Worm (Caenorhabditis elegans) whole organism, L4 larva: ENCODE measurements around the gene emc-6.
A peak's percentile ranks its signal among the peaks of the same experiment; 100 is the strongest.

Experiments
- D1046.2 ChIP-seq: fragments of 200-800 bp; sonication (Bioruptor generic); IDR thresholded peaks from 2 replicates; pipeline ENCODE4 v1.3.6; 2022; ENCODE audit warnings: missing genetic modification characterization, missing compliant biosample characterization
- Y5F2A.4 ChIP-seq: fragments of 200-800 bp; sonication (Bioruptor generic); optimal IDR thresholded peaks from 2 replicates; lab custom pipeline; 2018; ENCODE audit warnings: mild to moderate bottlenecking, missing genetic modification characterization, missing compliant biosample characterization
- attf-4 ChIP-seq: sonication (generic microtip); optimal IDR thresholded peaks from 3 replicates; lab custom pipeline; 2017; ENCODE audit warnings: missing biosample characterization, missing genetic modification characterization
- ceh-44 ChIP-seq: fragments of 200-800 bp; sonication (Bioruptor generic); IDR thresholded peaks from 2 replicates; pipeline ENCODE4 v1.3.6; 2022; ENCODE audit warnings: missing genetic modification reagents, missing genetic modification characterization, missing compliant biosample characterization
- ceh-62 ChIP-seq: sonication (generic microtip); optimal IDR thresholded peaks from 2 replicates; lab custom pipeline; 2017; ENCODE audit warnings: missing biosample characterization, missing genetic modification characterization
- daf-16 ChIP-seq, 3 experiments: sonication (generic microtip); optimal IDR thresholded peaks; 2 replicates each; lab custom pipeline; 2016 to 2017; ENCODE audit warnings: missing genetic modification characterization in 3 of 3, missing genetic modification reagents in 3 of 3, mild to moderate bottlenecking in 2 of 3, missing compliant biosample characterization in 2 of 3, missing biosample characterization in 1 of 3, moderate library complexity in 1 of 3
- daf-19 ChIP-seq: fragments of 200-800 bp; sonication (Bioruptor generic); conservative IDR thresholded peaks from 2 replicates; pipeline ENCODE4 v1.3.6; 2022; ENCODE audit warnings: missing genetic modification characterization, missing compliant biosample characterization
- dmd-6 ChIP-seq: fragments of 200-800 bp; sonication (Bioruptor generic); IDR thresholded peaks from 2 replicates; pipeline ENCODE4 v1.3.6; 2022; ENCODE audit warnings: missing genetic modification reagents, missing genetic modification characterization, missing compliant biosample characterization
- dmd-9 ChIP-seq: fragments of 200-800 bp; sonication (Bioruptor generic); IDR thresholded peaks from 2 replicates; pipeline ENCODE4 v1.3.6; 2022; ENCODE audit warnings: missing genetic modification reagents, missing genetic modification characterization, missing compliant biosample characterization
- dve-1 ChIP-seq: sonication (generic microtip); optimal IDR thresholded peaks from 2 replicates; lab custom pipeline; 2017; ENCODE audit warnings: antibody characterized with exemption, mild to moderate bottlenecking, missing genetic modification characterization, missing compliant biosample characterization; ENCODE audit not compliant: insufficient read depth
- fos-1 ChIP-seq: fragments of 150-350 bp; optimal IDR thresholded peaks from 2 replicates; lab custom pipeline; 2014; ENCODE audit warnings: missing biosample characterization, missing genetic modification characterization
- gei-8 ChIP-seq: fragments of 200-800 bp; sonication (Bioruptor generic); optimal IDR thresholded peaks from 2 replicates; lab custom pipeline; 2018; ENCODE audit warnings: mild to moderate bottlenecking, missing genetic modification characterization, missing compliant biosample characterization
- hlh-11 ChIP-seq: fragments of 200-800 bp; sonication (Bioruptor generic); optimal IDR thresholded peaks from 2 replicates; lab custom pipeline; 2018; ENCODE audit warnings: mild to moderate bottlenecking, missing genetic modification characterization, missing compliant biosample characterization
- hlh-30 ChIP-seq: sonication (generic microtip); optimal IDR thresholded peaks from 2 replicates; lab custom pipeline; 2017; ENCODE audit warnings: antibody characterized with exemption, mild to moderate bottlenecking, missing genetic modification characterization, missing compliant biosample characterization; ENCODE audit not compliant: insufficient read depth
- lim-7 ChIP-seq: fragments of 200-800 bp; sonication (Bioruptor generic); IDR thresholded peaks from 2 replicates; pipeline ENCODE4 v1.3.6; 2022; ENCODE audit warnings: missing genetic modification characterization, missing compliant biosample characterization
- lin-13 ChIP-seq: fragments of 150-350 bp; optimal IDR thresholded peaks from 2 replicates; lab custom pipeline; 2014; ENCODE audit warnings: missing biosample characterization, missing genetic modification reagents, missing genetic modification characterization
- lin-29 ChIP-seq: fragments of 200-800 bp; sonication (Bioruptor generic); IDR thresholded peaks from 2 replicates; pipeline ENCODE4 v1.3.6; 2022; ENCODE audit warnings: missing genetic modification reagents, missing genetic modification characterization, missing compliant biosample characterization
- lin-38 ChIP-seq: fragments of 200-800 bp; sonication (Bioruptor generic); IDR thresholded peaks from 2 replicates; pipeline ENCODE4 v1.3.6; 2022; ENCODE audit warnings: missing genetic modification reagents, missing genetic modification characterization, missing compliant biosample characterization
- lin-39 ChIP-seq: fragments of 150-350 bp; optimal IDR thresholded peaks from 2 replicates; lab custom pipeline; 2014; ENCODE audit warnings: missing biosample characterization, missing genetic modification reagents, missing genetic modification characterization
- lir-3 ChIP-seq: sonication (generic microtip); optimal IDR thresholded peaks from 2 replicates; lab custom pipeline; 2016; ENCODE audit warnings: mild to moderate bottlenecking, missing genetic modification characterization, missing compliant biosample characterization
- mdl-1 ChIP-seq, 2 experiments: fragments of 150-350 bp in 1 of 2; sonication (generic microtip) in 1 of 2; optimal IDR thresholded peaks; 2 replicates each; lab custom pipeline; 2014 to 2017; ENCODE audit warnings: missing biosample characterization in 2 of 2, missing genetic modification characterization in 2 of 2
- mep-1 ChIP-seq: fragments of 150-350 bp; sonication (generic microtip); optimal IDR thresholded peaks from 3 replicates; lab custom pipeline; 2014; ENCODE audit warnings: missing biosample characterization, missing genetic modification characterization
- mxl-2 ChIP-seq: fragments of 200-800 bp; sonication (Bioruptor generic); conservative IDR thresholded peaks from 2 replicates; pipeline ENCODE4 v1.3.6; 2022; ENCODE audit warnings: missing genetic modification reagents, missing genetic modification characterization, missing compliant biosample characterization
- mxl-3 ChIP-seq: fragments of 200-800 bp; sonication (Bioruptor generic); optimal IDR thresholded peaks from 2 replicates; lab custom pipeline; 2018; ENCODE audit warnings: mild to moderate bottlenecking, missing genetic modification characterization, missing compliant biosample characterization
- nhr-102 ChIP-seq: sonication (generic microtip); optimal IDR thresholded peaks from 2 replicates; lab custom pipeline; 2016; ENCODE audit warnings: mild to moderate bottlenecking, missing genetic modification characterization, moderate library complexity, missing compliant biosample characterization
- nhr-111 ChIP-seq: fragments of 200-800 bp; sonication (Bioruptor generic); optimal IDR thresholded peaks from 2 replicates; lab custom pipeline; 2018; ENCODE audit warnings: mild to moderate bottlenecking, missing genetic modification characterization, missing compliant biosample characterization
- nhr-237 ChIP-seq: sonication (generic microtip); optimal IDR thresholded peaks from 2 replicates; lab custom pipeline; 2017; ENCODE audit warnings: missing biosample characterization, missing genetic modification characterization
- nhr-28 ChIP-seq: fragments of 150-350 bp; optimal IDR thresholded peaks from 2 replicates; lab custom pipeline; 2014; ENCODE audit warnings: missing biosample characterization, missing genetic modification characterization
- nhr-41 ChIP-seq: fragments of 200-800 bp; sonication (Bioruptor generic); IDR thresholded peaks from 2 replicates; pipeline ENCODE4 v1.3.6; 2022; ENCODE audit warnings: missing genetic modification reagents, missing genetic modification characterization, missing compliant biosample characterization
- nhr-77 ChIP-seq: fragments of 150-350 bp; optimal IDR thresholded peaks from 2 replicates; lab custom pipeline; 2014; ENCODE audit warnings: missing biosample characterization, missing genetic modification characterization
- pqm-1 ChIP-seq: sonication (generic microtip); optimal IDR thresholded peaks from 2 replicates; lab custom pipeline; 2017; ENCODE audit warnings: missing biosample characterization, missing genetic modification characterization
- rbr-2 ChIP-seq: sonication (generic microtip); optimal IDR thresholded peaks from 2 replicates; lab custom pipeline; 2016; ENCODE audit warnings: missing genotype, missing genetic modification characterization, missing compliant biosample characterization
- sdz-12 ChIP-seq: fragments of 200-800 bp; sonication (Bioruptor generic); optimal IDR thresholded peaks from 2 replicates; lab custom pipeline; 2018; ENCODE audit warnings: mild to moderate bottlenecking, missing genetic modification characterization, missing compliant biosample characterization
- set-16 ChIP-seq: fragments of 200-800 bp; sonication (Bioruptor generic); IDR thresholded peaks from 2 replicates; pipeline ENCODE4 v1.3.6; 2022; ENCODE audit warnings: missing genetic modification reagents, missing genetic modification characterization, missing compliant biosample characterization
- snpc-1.2 ChIP-seq: fragments of 200-800 bp; sonication (Bioruptor generic); IDR thresholded peaks from 2 replicates; pipeline ENCODE4 v1.3.6; 2022; ENCODE audit warnings: missing genetic modification reagents, missing genetic modification characterization, missing compliant biosample characterization
- snpc-4 ChIP-seq: fragments of 150-350 bp; optimal IDR thresholded peaks from 2 replicates; lab custom pipeline; 2014; ENCODE audit warnings: missing biosample characterization, missing genetic modification characterization
- unc-62 ChIP-seq, 3 experiments: fragments of 150-350 bp in 1 of 3; sonication (generic microtip); optimal IDR thresholded peaks in 2 of 3; peaks in 1 of 3; 1 replicate in 1 of 3; 2 replicates in 2 of 3; lab custom pipeline; 2014 to 2017; ENCODE audit warnings: missing biosample characterization in 3 of 3, missing genetic modification characterization in 3 of 3, missing genetic modification reagents in 3 of 3, missing genotype in 1 of 3
- zag-1 ChIP-seq: fragments of 150-350 bp; optimal IDR thresholded peaks from 2 replicates; lab custom pipeline; 2014; ENCODE audit warnings: missing biosample characterization, missing genetic modification characterization
- zip-2 ChIP-seq: fragments of 150-350 bp; optimal IDR thresholded peaks from 2 replicates; lab custom pipeline; 2014; ENCODE audit warnings: missing biosample characterization, missing genetic modification characterization

Gene emc-6

ce11 chrIV:7689326-7689725 lies 20.2 kb downstream of the emc-6 start:
- TF ChIP-seq gei-8 (no peak), Y5F2A.4 (GFP tag; lab: Kevin White, UChicago) (no peak), snpc-1.2 (GFP tag; lab: Robert Waterston, UW) (no peak), ceh-62 (tag; lab: Kevin White, UChicago) (no peak), lin-13 (GFP tag; lab: Kevin White, UChicago) (no peak), dve-1 (tag; lab: Kevin White, UChicago) (no peak), zag-1 (tag; lab: Kevin White, UChicago) (no peak), attf-4 (no peak), nhr-41 (GFP tag; lab: Robert Waterston, UW) (no peak), hlh-11 (tag; lab: Kevin White, UChicago) (peak; percentile 7), mep-1 (tag; lab: Kevin White, UChicago) (no peak), zip-2 (tag; lab: Kevin White, UChicago) (no peak), nhr-237 (tag; lab: Kevin White, UChicago) (no peak), lin-39 (tag; lab: Kevin White, UChicago) (no peak), snpc-4 (tag; lab: Kevin White, UChicago) (no peak), dmd-9 (GFP tag; lab: Robert Waterston, UW) (no peak), lim-7 (GFP tag; lab: Robert Waterston, UW) (no peak), lin-29 (no peak), mdl-1 (tag; optimal IDR thresholded peaks at IDR 0.05; lab: Kevin White, UChicago) (no peak), daf-19 (GFP tag; lab: Robert Waterston, UW) (no peak), nhr-28 (tag; lab: Kevin White, UChicago) (peak; percentile 36), nhr-102 (tag; lab: Kevin White, UChicago) (no peak), daf-16 (GFP tag; optimal IDR thresholded peaks at IDR 0.05; lab: Kevin White, UChicago) (no peak), daf-16 (tag; optimal IDR thresholded peaks at IDR 0.05; lab: Kevin White, UChicago) (peak; percentile 76), lir-3 (tag; lab: Kevin White, UChicago) (no peak), D1046.2 (GFP tag; lab: Robert Waterston, UW) (no peak), pqm-1 (peak; percentile 60), nhr-111 (GFP tag; lab: Kevin White, UChicago) (no peak), set-16 (GFP tag; lab: Robert Waterston, UW) (no peak), sdz-12 (GFP tag; lab: Kevin White, UChicago) (no peak), unc-62 (GFP tag; optimal IDR thresholded peaks at IDR 0.05 in 1 of 2; lab: Kevin White, UChicago) (peak in 1 of 2 experiments; percentile 63), unc-62 (tag; optimal IDR thresholded peaks at IDR 0.05; lab: Kevin White, UChicago) (no peak), ceh-44 (GFP tag; lab: Robert Waterston, UW) (no peak), rbr-2 (tag; lab: Kevin White, UChicago) (no peak), mxl-2 (no peak), hlh-30 (no peak), lin-38 (GFP tag; lab: Robert Waterston, UW) (no peak)

- peak; percentile 72 for TF ChIP-seq nhr-28 (tag; lab: Kevin White, UChicago)
- peak; percentile 28; the same call in 1 of the 2 replicates for TF ChIP-seq dmd-6 (GFP tag; lab: Robert Waterston, UW)
- peak; percentile 60 for TF ChIP-seq dve-1 (tag; lab: Kevin White, UChicago)
- peak; percentile 85 for TF ChIP-seq pqm-1
- no peak for TF ChIP-seq fos-1 (tag; lab: Kevin White, UChicago)
- TF ChIP-seq mxl-3 (GFP tag; lab: Kevin White, UChicago) = no peak
- peak; percentile 67 for TF ChIP-seq hlh-11 (tag; lab: Kevin White, UChicago)
- TF ChIP-seq nhr-77 (tag; lab: Kevin White, UChicago) = peak; percentile 40
- TF ChIP-seq daf-16 (GFP tag; optimal IDR thresholded peaks at IDR 0.05; lab: Kevin White, UChicago) = no peak
- peak; percentile 91 for TF ChIP-seq daf-16 (tag; optimal IDR thresholded peaks at IDR 0.05; lab: Kevin White, UChicago)
Observed at ce11 chrIV:7679120-7679519, 30.4 kb downstream of the emc-6 start.
